Fruit fly (Drosophila melanogaster) whole organism, pupa: ENCODE measurements around the gene jhamt.

Experiments used
- CG10348 ChIP-seq: fragments of 200-800 bp; sonication (Bioruptor generic); IDR thresholded peaks from 2 replicates; pipeline ENCODE4 v1.3.6; 2022; ENCODE audit warnings: missing biosample characterization, missing genetic modification characterization
- CG12605 ChIP-seq: fragments of 200-800 bp; sonication (Bioruptor generic); IDR thresholded peaks from 2 replicates; pipeline ENCODE4 v1.3.6; 2022; ENCODE audit warnings: missing biosample characterization, missing genetic modification characterization
- CG13204 ChIP-seq: fragments of 200-800 bp; sonication (Bioruptor generic); optimal IDR thresholded peaks from 2 replicates; lab custom pipeline; 2018; ENCODE audit warnings: missing biosample characterization, mild to moderate bottlenecking, missing genetic modification characterization, moderate library complexity
- CG14655 ChIP-seq: fragments of 200-800 bp; sonication (Bioruptor generic); optimal IDR thresholded peaks from 3 replicates; lab custom pipeline; 2017; ENCODE audit warnings: mild to moderate bottlenecking, missing biosample characterization, missing genetic modification reagents, missing genetic modification characterization
- CG15710 ChIP-seq: fragments of 200-800 bp; sonication (Bioruptor generic); optimal IDR thresholded peaks from 2 replicates; lab custom pipeline; 2018; ENCODE audit warnings: missing biosample characterization, mild to moderate bottlenecking, missing genetic modification characterization, moderate library complexity
- CG17806 ChIP-seq: fragments of 200-800 bp; sonication (Bioruptor generic); optimal IDR thresholded peaks from 2 replicates; lab custom pipeline; 2018; ENCODE audit warnings: missing biosample characterization, mild to moderate bottlenecking, missing genetic modification characterization, moderate library complexity
- CG32121 ChIP-seq: fragments of 200-800 bp; sonication (Bioruptor generic); IDR thresholded peaks from 2 replicates; pipeline ENCODE4 v1.3.6; 2022; ENCODE audit warnings: missing biosample characterization, missing genetic modification characterization
- CG34367 ChIP-seq: fragments of 200-800 bp; sonication (Bioruptor generic); optimal IDR thresholded peaks from 2 replicates; lab custom pipeline; 2018; ENCODE audit warnings: missing biosample characterization, mild to moderate bottlenecking, missing genetic modification characterization
- CG4496 ChIP-seq: fragments of 200-800 bp; sonication (Bioruptor generic); IDR thresholded peaks from 3 replicates; pipeline ENCODE4 v1.3.6; 2022; ENCODE audit warnings: missing biosample characterization, missing genetic modification characterization
- CG8159 ChIP-seq: fragments of 200-800 bp; sonication (Bioruptor generic); optimal IDR thresholded peaks from 3 replicates; lab custom pipeline; 2018; ENCODE audit warnings: missing biosample characterization, mild to moderate bottlenecking, missing genetic modification characterization, moderate library complexity
- CG8301 ChIP-seq: fragments of 200-800 bp; sonication (Bioruptor generic); optimal IDR thresholded peaks from 2 replicates; lab custom pipeline; 2018; ENCODE audit warnings: missing biosample characterization, mild to moderate bottlenecking, missing genetic modification characterization
- CG9948 ChIP-seq: fragments of 200-800 bp; sonication (Bioruptor generic); optimal IDR thresholded peaks from 2 replicates; lab custom pipeline; 2018; ENCODE audit warnings: missing biosample characterization, mild to moderate bottlenecking, missing genetic modification characterization, moderate library complexity
- D1 ChIP-seq: fragments of 200-800 bp; sonication (Bioruptor generic); optimal IDR thresholded peaks from 2 replicates; lab custom pipeline; 2018; ENCODE audit warnings: missing biosample characterization, mild to moderate bottlenecking, missing genetic modification characterization, moderate library complexity
- EcR ChIP-seq: fragments of 200-800 bp; sonication (Bioruptor generic); optimal IDR thresholded peaks from 3 replicates; lab custom pipeline; 2019; ENCODE audit warnings: missing biosample characterization, missing genetic modification characterization, mild to moderate bottlenecking, moderate library complexity, missing genetic modification reagents
- Ets98B ChIP-seq: fragments of 200-800 bp; sonication (Bioruptor generic); IDR thresholded peaks from 2 replicates; pipeline ENCODE4 v1.3.6; 2022; ENCODE audit warnings: missing biosample characterization, missing genetic modification characterization
- Pif1A ChIP-seq: fragments of 200-800 bp; sonication (Bioruptor generic); optimal IDR thresholded peaks from 3 replicates; lab custom pipeline; 2016; ENCODE audit warnings: missing biosample characterization, missing genetic modification characterization
- Pif1B ChIP-seq: fragments of 200-800 bp; sonication (Bioruptor generic); optimal IDR thresholded peaks from 3 replicates; lab custom pipeline; 2016; ENCODE audit warnings: missing biosample characterization, missing genetic modification characterization
- Snoo ChIP-seq: fragments of 200-800 bp; sonication (Bioruptor generic); optimal IDR thresholded peaks from 3 replicates; lab custom pipeline; 2017; ENCODE audit warnings: missing biosample characterization, mild to moderate bottlenecking, missing genetic modification characterization, inconsistent platforms
- fd96Ca ChIP-seq: fragments of 200-800 bp; sonication (Bioruptor generic); IDR thresholded peaks from 3 replicates; pipeline ENCODE4 v1.3.6; 2022; ENCODE audit warnings: missing biosample characterization, missing genetic modification characterization
- gl ChIP-seq: fragments of 200-800 bp; sonication (Bioruptor generic); optimal IDR thresholded peaks from 2 replicates; lab custom pipeline; 2018; ENCODE audit warnings: missing biosample characterization, mild to moderate bottlenecking, missing genetic modification characterization
- rn ChIP-seq: fragments of 200-800 bp; sonication (Bioruptor generic); IDR thresholded peaks from 2 replicates; pipeline ENCODE4 v1.3.6; 2022; ENCODE audit warnings: missing biosample characterization, missing genetic modification characterization

Gene jhamt

dm6 chr2L:16350742-16351568 lies 14.7 kb upstream of the jhamt start:
- TF ChIP-seq CG17806 (tag; lab: Kevin White, UChicago) = peak; percentile 99
- peak; percentile 73 for TF ChIP-seq EcR (GFP tag; lab: Kevin White, UChicago)
- TF ChIP-seq CG13204 (GFP tag; lab: Kevin White, UChicago) = peak; percentile 98
- peak; percentile 99 for TF ChIP-seq Ets98B (GFP tag; lab: Robert Waterston, UW)
- peak; percentile 97 for TF ChIP-seq rn (GFP tag; lab: Robert Waterston, UW)
- TF ChIP-seq CG14655 (GFP tag; lab: Kevin White, UChicago) = peak; percentile 99
- peak; percentile 98 for TF ChIP-seq fd96Ca (GFP tag; lab: Robert Waterston, UW)
- peak; percentile 99 for TF ChIP-seq Pif1B (GFP tag; lab: Kevin White, UChicago)
- peak; percentile 99 for TF ChIP-seq CG12605 (GFP tag; lab: Robert Waterston, UW)
- peak; percentile 98 for TF ChIP-seq D1 (tag; lab: Kevin White, UChicago)
- peak; percentile 99 for TF ChIP-seq CG9948 (tag; lab: Kevin White, UChicago)
- TF ChIP-seq CG32121 = peak; percentile 99
- peak; percentile 99 for TF ChIP-seq CG4496
- TF ChIP-seq gl (tag; lab: Kevin White, UChicago) = peak; percentile 98
- TF ChIP-seq CG34367 (tag; lab: Kevin White, UChicago) = peak; percentile 99
- TF ChIP-seq CG8301 (tag; lab: Kevin White, UChicago) = peak; percentile 99
- TF ChIP-seq CG15710 (tag; lab: Kevin White, UChicago) = peak; percentile 99
- TF ChIP-seq CG10348 (GFP tag; lab: Robert Waterston, UW) = peak; percentile 82
- peak; percentile 99 for TF ChIP-seq Snoo
- TF ChIP-seq Pif1A (GFP tag; lab: Kevin White, UChicago) = peak; percentile 99
- peak; percentile 99 for TF ChIP-seq CG8159 (tag; lab: Kevin White, UChicago)

- TF ChIP-seq Snoo = no peak
- TF ChIP-seq CG4496 = 0 out of 3 replicates have a peak, but pooled peaks have one; percentile 18
Measured at dm6 chr2L:16351805-16352584, 13.7 kb upstream of the jhamt start.

- TF ChIP-seq EcR (GFP tag; lab: Kevin White, UChicago) (peak; percentile 71), CG15710 (tag; lab: Kevin White, UChicago) (peak; percentile 25), Pif1A (GFP tag; lab: Kevin White, UChicago) (peak; percentile 9), CG8159 (tag; lab: Kevin White, UChicago) (peak; percentile 19), CG12605 (GFP tag; lab: Robert Waterston, UW) (0 out of 2 replicates have a peak, but pooled peaks have one; percentile 8), Snoo (peak; percentile 22), CG34367 (tag; lab: Kevin White, UChicago) (no peak), Ets98B (GFP tag; lab: Robert Waterston, UW) (no peak)
Measured at dm6 chr2L:16352585-16353580, 12.8 kb upstream of the jhamt start, which contains the start of the genes Hyls1, chif and CG4455. Gene Hyls1 (minus strand): TSS chr2L:16352628. Gene chif (minus strand): TSS chr2L:16352628. Gene CG4455 (plus strand): TSS chr2L:16352934.

- TF ChIP-seq rn (GFP tag; lab: Robert Waterston, UW) = no peak
- TF ChIP-seq EcR (GFP tag; lab: Kevin White, UChicago) = peak; percentile 13
- TF ChIP-seq, all 21 proteins: peak for 1
Measured at dm6 chr2L:16353765-16354164, 11.9 kb upstream of the jhamt start.

dm6 chr2L:16356249-16357025 lies 9.3 kb upstream of the jhamt start, which contains the start of gene CaBP1:
Gene CaBP1 (minus strand): TSS chr2L:16356735.
- TF ChIP-seq gl (tag; lab: Kevin White, UChicago) = no peak
- no peak for TF ChIP-seq Pif1B (GFP tag; lab: Kevin White, UChicago)
- TF ChIP-seq CG10348 (GFP tag; lab: Robert Waterston, UW) = no peak
- no peak for TF ChIP-seq CG32121
- no peak for TF ChIP-seq CG13204 (GFP tag; lab: Kevin White, UChicago)
- TF ChIP-seq Ets98B (GFP tag; lab: Robert Waterston, UW) = no peak
- no peak for TF ChIP-seq CG9948 (tag; lab: Kevin White, UChicago)
- no peak for TF ChIP-seq Pif1A (GFP tag; lab: Kevin White, UChicago)
- no peak for TF ChIP-seq CG4496
- TF ChIP-seq, all 21 proteins: peak for 0
